Fruit fly (Drosophila melanogaster) whole organism, embryonic: ENCODE data around the gene CG9114.
A peak's percentile ranks its signal among the peaks of the same experiment; 100 is the strongest.

ENCODE experiments used
- Aef1 ChIP-seq: fragments of 200-800 bp; sonication (Bioruptor generic); IDR thresholded peaks from 3 replicates; pipeline ENCODE4 v1.3.6; 2022; ENCODE audit warnings: missing biosample characterization, missing genetic modification characterization
- Antp ChIP-seq: fragments of 200-800 bp; sonication (Bioruptor generic); optimal IDR thresholded peaks from 3 replicates; lab custom pipeline; 2016; ENCODE audit warnings: missing biosample characterization, missing genetic modification characterization
- Atf3 ChIP-seq: fragments of 200-800 bp; sonication (Bioruptor generic); optimal IDR thresholded peaks from 3 replicates; lab custom pipeline; 2016; ENCODE audit warnings: missing biosample characterization, missing genetic modification characterization
- CG11085 ChIP-seq: fragments of 200-800 bp; sonication (Bioruptor generic); IDR thresholded peaks from 2 replicates; pipeline ENCODE4 v1.3.6; 2022; ENCODE audit warnings: missing biosample characterization, missing genetic modification characterization
- CG11093 ChIP-seq: fragments of 200-800 bp; sonication (Bioruptor generic); IDR thresholded peaks from 3 replicates; pipeline ENCODE4 v1.3.6; 2022; ENCODE audit warnings: missing biosample characterization, missing genetic modification characterization
- CG13894 ChIP-seq: fragments of 200-800 bp; sonication (Bioruptor generic); optimal IDR thresholded peaks from 3 replicates; lab custom pipeline; 2018; ENCODE audit warnings: missing biosample characterization, mild to moderate bottlenecking, missing genetic modification characterization, moderate library complexity
- CG17361 ChIP-seq: fragments of 200-800 bp; sonication (Bioruptor generic); IDR thresholded peaks from 3 replicates; pipeline ENCODE4 v1.3.6; 2022; ENCODE audit warnings: missing biosample characterization, missing genetic modification characterization
- CG17612 ChIP-seq: fragments of 200-800 bp; sonication (Bioruptor generic); IDR thresholded peaks from 2 replicates; pipeline ENCODE4 v1.3.6; 2022; ENCODE audit warnings: missing biosample characterization, missing genetic modification characterization
- CG18262 ChIP-seq: fragments of 200-800 bp; optimal IDR thresholded peaks from 3 replicates; lab custom pipeline; 2019; ENCODE audit warnings: missing biosample characterization, mild to moderate bottlenecking, missing genetic modification characterization, moderate library complexity
- CG18599 ChIP-seq: fragments of 200-800 bp; sonication (Bioruptor generic); optimal IDR thresholded peaks from 3 replicates; lab custom pipeline; 2017; ENCODE audit warnings: missing biosample characterization, missing genetic modification characterization, mild to moderate bottlenecking, moderate library complexity, missing genetic modification reagents
- CG18764 ChIP-seq: fragments of 200-800 bp; sonication (Bioruptor generic); optimal IDR thresholded peaks from 3 replicates; lab custom pipeline; 2016; ENCODE audit warnings: missing biosample characterization, missing genetic modification characterization
- CG2202 ChIP-seq: fragments of 200-800 bp; sonication (Bioruptor generic); optimal IDR thresholded peaks from 2 replicates; lab custom pipeline; 2018; ENCODE audit warnings: missing biosample characterization, mild to moderate bottlenecking, missing genetic modification characterization
- CG30020 ChIP-seq: fragments of 200-800 bp; optimal IDR thresholded peaks from 2 replicates; lab custom pipeline; 2019; ENCODE audit warnings: missing biosample characterization, mild to moderate bottlenecking, missing genetic modification characterization, moderate library complexity
- CG32767 ChIP-seq: fragments of 200-800 bp; sonication (Bioruptor generic); IDR thresholded peaks from 2 replicates; pipeline ENCODE4 v1.3.6; 2022; ENCODE audit warnings: missing biosample characterization, missing genetic modification characterization
- CG34422 ChIP-seq: fragments of 200-800 bp; sonication (Bioruptor generic); IDR thresholded peaks from 3 replicates; pipeline ENCODE4 v1.3.6; 2022; ENCODE audit warnings: missing biosample characterization, missing genetic modification characterization
- CG3726 ChIP-seq: fragments of 200-800 bp; sonication (Bioruptor generic); IDR thresholded peaks from 3 replicates; pipeline ENCODE4, ENCODE4 v1.3.6; 2022; ENCODE audit warnings: missing biosample characterization, missing genetic modification characterization
- CG5245 ChIP-seq: fragments of 200-800 bp; sonication (Bioruptor generic); optimal IDR thresholded peaks from 3 replicates; lab custom pipeline; 2016; ENCODE audit warnings: missing biosample characterization, missing genetic modification characterization
- CG5953 ChIP-seq: fragments of 200-800 bp; sonication (Bioruptor generic); IDR thresholded peaks from 2 replicates; pipeline ENCODE4 v1.3.6; 2022; ENCODE audit warnings: missing biosample characterization, missing genetic modification characterization
- CG6791 ChIP-seq: fragments of 200-800 bp; sonication (Bioruptor generic); IDR thresholded peaks from 3 replicates; pipeline ENCODE4 v1.3.6; 2022; ENCODE audit warnings: missing biosample characterization, missing genetic modification characterization; ENCODE audit not compliant: partially characterized antibody
- CG7271 ChIP-seq: fragments of 200-800 bp; sonication (Bioruptor generic); optimal IDR thresholded peaks from 2 replicates; lab custom pipeline; 2018; ENCODE audit warnings: missing biosample characterization, mild to moderate bottlenecking, missing genetic modification characterization, moderate library complexity
- CG7357 ChIP-seq: fragments of 200-800 bp; sonication (Bioruptor generic); IDR thresholded peaks from 3 replicates; pipeline ENCODE4 v1.3.6; 2022; ENCODE audit warnings: missing biosample characterization, missing genetic modification characterization
- CG8089 ChIP-seq: fragments of 200-800 bp; sonication (Bioruptor generic); optimal IDR thresholded peaks from 3 replicates; lab custom pipeline; 2016; ENCODE audit warnings: missing biosample characterization, missing genetic modification characterization
- CG9437 ChIP-seq: fragments of 200-800 bp; sonication (Bioruptor generic); optimal IDR thresholded peaks from 2 replicates; lab custom pipeline; 2018; ENCODE audit warnings: missing biosample characterization, mild to moderate bottlenecking, missing genetic modification characterization
- CoRest ChIP-seq: fragments of 200-800 bp; sonication (Bioruptor generic); optimal IDR thresholded peaks from 3 replicates; lab custom pipeline; 2018; ENCODE audit warnings: missing biosample characterization, mild to moderate bottlenecking, missing genetic modification characterization, moderate library complexity
- Meics ChIP-seq: fragments of 200-800 bp; sonication (Bioruptor generic); optimal IDR thresholded peaks from 2 replicates; lab custom pipeline; 2017; ENCODE audit warnings: missing biosample characterization, mild to moderate bottlenecking, missing genetic modification characterization
- NC2β ChIP-seq: fragments of 200-800 bp; sonication (Bioruptor generic); optimal IDR thresholded peaks from 2 replicates; lab custom pipeline; 2016; ENCODE audit warnings: missing biosample characterization, missing genetic modification characterization
- NfI ChIP-seq: fragments of 200-800 bp; sonication (Bioruptor generic); optimal IDR thresholded peaks from 3 replicates; lab custom pipeline; 2018; ENCODE audit warnings: missing biosample characterization, mild to moderate bottlenecking, missing genetic modification characterization, moderate library complexity
- PHDP ChIP-seq: fragments of 200-800 bp; sonication (Bioruptor generic); optimal IDR thresholded peaks from 3 replicates; lab custom pipeline; 2018; ENCODE audit warnings: missing biosample characterization, mild to moderate bottlenecking, missing genetic modification characterization, moderate library complexity
- Ptx1 ChIP-seq: fragments of 200-800 bp; sonication (Bioruptor generic); IDR thresholded peaks from 2 replicates; pipeline ENCODE4 v1.3.6; 2022; ENCODE audit warnings: missing biosample characterization, missing genetic modification characterization
- Ravus ChIP-seq: fragments of 200-800 bp; sonication (Bioruptor generic); IDR thresholded peaks from 2 replicates; pipeline ENCODE4 v1.3.6; 2022; ENCODE audit warnings: missing biosample characterization, missing genetic modification characterization
- Sox102F ChIP-seq: fragments of 200-800 bp; sonication (Bioruptor generic); optimal IDR thresholded peaks from 2 replicates; lab custom pipeline; 2018; ENCODE audit warnings: missing biosample characterization, mild to moderate bottlenecking, missing genetic modification characterization, moderate library complexity
- Taf1 ChIP-seq: fragments of 200-800 bp; sonication (Bioruptor generic); IDR thresholded peaks from 2 replicates; pipeline ENCODE4 v1.3.6; 2022; ENCODE audit warnings: missing biosample characterization, missing genetic modification characterization
- Xbp1 ChIP-seq: fragments of 200-800 bp; sonication (Bioruptor generic); optimal IDR thresholded peaks from 3 replicates; lab custom pipeline; 2016; ENCODE audit warnings: missing biosample characterization, mild to moderate bottlenecking, missing genetic modification characterization
- bab2 ChIP-seq: fragments of 200-800 bp; sonication (Bioruptor generic); optimal IDR thresholded peaks from 2 replicates; lab custom pipeline; 2016; ENCODE audit warnings: missing biosample characterization, missing genetic modification characterization
- crc ChIP-seq: fragments of 200-800 bp; sonication (Bioruptor generic); optimal IDR thresholded peaks from 2 replicates; lab custom pipeline; 2016; ENCODE audit warnings: missing biosample characterization, missing genetic modification characterization
- dimm ChIP-seq: fragments of 200-800 bp; sonication (Bioruptor generic); IDR thresholded peaks from 2 replicates; pipeline ENCODE4 v1.3.6; 2022; ENCODE audit warnings: missing biosample characterization, missing genetic modification characterization
- dysf ChIP-seq: fragments of 200-800 bp; sonication (Bioruptor generic); IDR thresholded peaks from 3 replicates; pipeline ENCODE4 v1.3.6; 2022; ENCODE audit warnings: missing biosample characterization, missing genetic modification characterization
- ems ChIP-seq: fragments of 200-800 bp; sonication (Bioruptor generic); optimal IDR thresholded peaks from 3 replicates; lab custom pipeline; 2016; ENCODE audit warnings: missing biosample characterization, missing genetic modification characterization
- fd96Cb ChIP-seq: fragments of 200-800 bp; sonication (Bioruptor generic); optimal IDR thresholded peaks from 2 replicates; lab custom pipeline; 2018; ENCODE audit warnings: missing biosample characterization, mild to moderate bottlenecking, missing genetic modification characterization, moderate library complexity
- hkb ChIP-seq, 2 experiments: fragments of 200-800 bp in 1 of 2; fragments of >200 bp in 1 of 2; sonication (Bioruptor generic) in 1 of 2; IDR thresholded peaks in 1 of 2; optimal IDR thresholded peaks in 1 of 2; 2 replicates each; pipeline versions ENCODE4 v1.3.6 to Lab custom; 2017 to 2022; ENCODE audit warnings: missing biosample characterization in 1 of 2, missing genetic modification characterization in 1 of 2
- lov ChIP-seq, 2 experiments: fragments of 200-800 bp in 1 of 2; fragments of >200 bp in 1 of 2; sonication (Bioruptor generic) in 1 of 2; IDR thresholded peaks in 1 of 2; optimal IDR thresholded peaks in 1 of 2; 2 replicates in 1 of 2; 3 replicates in 1 of 2; pipeline versions ENCODE4 v1.3.6 to Lab custom; 2017 to 2022; ENCODE audit warnings: missing biosample characterization in 1 of 2, missing genetic modification characterization in 1 of 2
- otp ChIP-seq: fragments of 200-800 bp; sonication (Bioruptor generic); IDR thresholded peaks from 3 replicates; pipeline ENCODE4, ENCODE4 v1.3.6; 2022; ENCODE audit warnings: missing biosample characterization, missing genetic modification characterization
- row ChIP-seq: fragments of 200-800 bp; sonication (Bioruptor generic); IDR thresholded peaks from 3 replicates; pipeline ENCODE4 v1.3.6; 2022; ENCODE audit warnings: missing biosample characterization, missing genetic modification characterization
- sc ChIP-seq, 3 experiments: fragments of >200 bp in 2 of 3; fragments of 200-800 bp in 1 of 3; sonication (Bioruptor generic) in 1 of 3; optimal IDR thresholded peaks; 2 replicates in 2 of 3; 3 replicates in 1 of 3; lab custom pipeline; 2017; ENCODE audit warnings: mild to moderate bottlenecking in 1 of 3, missing biosample characterization in 1 of 3, missing genetic modification characterization in 1 of 3, missing genetic modification reagents in 1 of 3
- scrt ChIP-seq: fragments of 200-800 bp; sonication (Bioruptor generic); optimal IDR thresholded peaks from 2 replicates; lab custom pipeline; 2018; ENCODE audit warnings: missing biosample characterization, mild to moderate bottlenecking, missing genetic modification characterization, moderate library complexity
- slbo ChIP-seq: fragments of 200-800 bp; sonication (Bioruptor generic); IDR thresholded peaks from 2 replicates; pipeline ENCODE4 v1.3.6; 2022; ENCODE audit warnings: missing biosample characterization, missing genetic modification characterization
- tap ChIP-seq: fragments of 200-800 bp; optimal IDR thresholded peaks from 3 replicates; lab custom pipeline; 2019; ENCODE audit warnings: missing biosample characterization, mild to moderate bottlenecking, missing genetic modification characterization, moderate library complexity
- tgo ChIP-seq: fragments of 200-800 bp; sonication (Bioruptor generic); IDR thresholded peaks from 3 replicates; pipeline ENCODE4 v1.3.6; 2022; ENCODE audit warnings: missing biosample characterization, missing genetic modification characterization
- twi ChIP-seq: fragments of 200-800 bp; optimal IDR thresholded peaks from 2 replicates; lab custom pipeline; 2019; ENCODE audit warnings: missing biosample characterization, mild to moderate bottlenecking, missing genetic modification characterization, moderate library complexity
- zfh1 ChIP-seq: fragments of 200-800 bp; sonication (Bioruptor generic); IDR thresholded peaks from 3 replicates; pipeline ENCODE4 v1.3.6; 2022; ENCODE audit warnings: missing biosample characterization, missing genetic modification characterization

The CG9114 gene

DNA sequence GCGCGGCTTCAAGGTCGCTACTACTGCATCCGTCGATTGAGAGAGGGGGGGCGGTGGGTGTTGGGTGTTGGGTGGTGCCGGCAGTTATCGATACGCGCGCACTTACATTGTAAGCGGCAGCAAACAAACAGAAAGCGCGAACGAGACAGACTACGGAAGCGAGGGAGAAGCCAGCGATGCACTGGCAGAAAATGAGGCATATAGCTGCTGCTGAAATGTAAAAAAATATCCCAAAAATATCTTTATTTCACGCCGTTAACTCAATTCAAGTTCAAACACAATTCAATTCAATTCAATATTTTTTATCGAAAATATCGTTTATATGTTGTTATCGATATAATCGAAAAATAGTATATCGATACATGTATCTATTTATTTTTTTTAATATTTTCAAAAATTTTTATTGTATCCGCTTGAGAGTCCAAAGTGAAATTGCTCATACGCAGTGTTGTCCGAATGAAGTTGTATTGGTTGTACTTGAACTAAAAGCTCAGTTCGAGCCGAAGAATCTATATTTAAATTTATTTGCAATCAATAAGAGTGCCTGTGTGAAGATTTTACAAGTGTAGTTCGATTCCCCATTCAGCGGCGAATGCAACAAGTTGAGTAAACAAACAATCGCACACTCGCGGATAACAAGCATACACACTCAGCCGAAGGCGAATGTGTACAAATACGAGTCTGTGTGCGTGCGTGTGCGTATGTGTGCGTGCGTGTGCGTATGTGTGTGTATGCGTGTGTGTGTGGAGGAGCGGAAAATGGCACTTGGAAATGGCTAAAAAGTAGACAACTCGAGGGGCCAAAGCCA, 20.7 kb downstream of the CG9114 start (continued):
- TF ChIP-seq CG9437 (GFP tag; lab: Kevin White, UChicago), result peak; percentile 27
- TF ChIP-seq dimm (GFP tag; lab: Robert Waterston, UW), result no peak
- TF ChIP-seq CG32767 (GFP tag; lab: Robert Waterston, UW), result no peak
- no peak for TF ChIP-seq NfI (GFP tag; lab: Kevin White, UChicago)
- TF ChIP-seq otp, result no peak
- TF ChIP-seq CG5245, result no peak
- no peak for TF ChIP-seq CG17612
- TF ChIP-seq tap (tag; lab: Kevin White, UChicago), result no peak
- no peak for TF ChIP-seq lov (optimal IDR thresholded peaks at IDR 0.05; lab: Kevin White, UChicago)
- no peak for TF ChIP-seq lov (GFP tag; IDR thresholded peaks at IDR 0.05; lab: Robert Waterston, UW)
- no peak for TF ChIP-seq NC2β (GFP tag; lab: Kevin White, UChicago)
- no peak for TF ChIP-seq CG18764 (GFP tag; lab: Kevin White, UChicago)
- no peak for TF ChIP-seq CG8089
- TF ChIP-seq CG18599 (GFP tag; lab: Kevin White, UChicago), result no peak
- no peak for TF ChIP-seq Antp
- TF ChIP-seq Taf1, result no peak
- TF ChIP-seq ems, result no peak
- 0 out of 2 replicates have a peak, but pooled peaks have one; percentile 19 for TF ChIP-seq Ptx1
- TF ChIP-seq CG30020 (tag; lab: Kevin White, UChicago), result no peak
- TF ChIP-seq PHDP (tag; lab: Kevin White, UChicago), result peak; percentile 5
- TF ChIP-seq CG7357 (GFP tag; lab: Robert Waterston, UW), result no peak
- TF ChIP-seq CG7271 (tag; lab: Kevin White, UChicago), result no peak
- no peak for TF ChIP-seq crc (GFP tag; lab: Kevin White, UChicago)
- no peak for TF ChIP-seq CG13894 (tag; lab: Kevin White, UChicago)
- TF ChIP-seq dysf, result 0 out of 3 replicates have a peak, but pooled peaks have one; percentile 21
- no peak for TF ChIP-seq scrt (GFP tag; lab: Kevin White, UChicago)
- no peak for TF ChIP-seq bab2 (GFP tag; lab: Kevin White, UChicago)
- no peak for TF ChIP-seq Atf3
- TF ChIP-seq CG11085 (GFP tag; lab: Robert Waterston, UW), result no peak
- no peak for TF ChIP-seq CG2202 (tag; lab: Kevin White, UChicago)
- TF ChIP-seq sc (optimal IDR thresholded peaks at IDR 0.05; lab: Kevin White, UChicago), result no peak
- no peak for TF ChIP-seq sc (GFP tag; optimal IDR thresholded peaks at IDR 0.05; lab: Kevin White, UChicago)

DNA sequence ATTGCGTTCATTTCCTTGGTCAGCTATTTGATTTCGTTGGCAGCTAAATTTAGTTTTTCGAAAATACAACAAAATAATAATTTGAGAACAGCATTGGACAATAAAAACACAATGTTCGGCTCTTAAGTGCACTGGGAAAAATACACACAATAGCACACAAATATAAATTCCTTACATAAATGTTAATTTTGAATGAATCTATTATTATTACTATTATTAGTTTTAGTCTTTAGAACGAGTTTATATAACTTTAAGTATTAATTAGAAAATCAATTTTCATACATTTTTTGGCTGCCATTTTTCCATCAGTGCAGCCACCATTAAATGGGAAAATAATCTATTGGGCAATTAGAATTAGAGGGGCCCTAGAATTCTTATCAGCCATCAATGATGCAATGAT, 23.0 kb downstream of the CG9114 start:
- TF ChIP-seq CoRest, result peak; percentile 24
- TF ChIP-seq zfh1 (GFP tag; lab: Robert Waterston, UW), result no peak
- TF ChIP-seq row (GFP tag; lab: Robert Waterston, UW), result peak; percentile 61
- no peak for TF ChIP-seq CG5953 (GFP tag; lab: Robert Waterston, UW)
- no peak for TF ChIP-seq CG11093 (GFP tag; lab: Robert Waterston, UW)
- 0 out of 3 replicates have a peak, but pooled peaks have one; percentile 18 for TF ChIP-seq Aef1 (GFP tag; lab: Robert Waterston, UW)
- TF ChIP-seq CG3726 (GFP tag; lab: Robert Waterston, UW), result no peak
- TF ChIP-seq Ravus, result no peak
- peak; percentile 16 for TF ChIP-seq Meics (GFP tag; lab: Kevin White, UChicago)
- TF ChIP-seq CG34422, result no peak
- no peak for TF ChIP-seq CG7357 (GFP tag; lab: Robert Waterston, UW)
- no peak for TF ChIP-seq twi (tag; lab: Kevin White, UChicago)
- TF ChIP-seq tgo (GFP tag; lab: Robert Waterston, UW), result peak; percentile 30; the same call in 1 of the 3 replicates
- TF ChIP-seq CG18262 (tag; lab: Kevin White, UChicago), result peak; percentile 1
- peak; percentile 54 for TF ChIP-seq Sox102F (GFP tag; lab: Kevin White, UChicago)
- TF ChIP-seq CG17361, result 0 out of 3 replicates have a peak, but pooled peaks have one; percentile 30
- TF ChIP-seq CG6791 (GFP tag; lab: Robert Waterston, UW), result no peak
- no peak for TF ChIP-seq hkb (optimal IDR thresholded peaks at IDR 0.05; lab: Kevin White, UChicago)
- peak; percentile 30; the same call in 1 of the 2 replicates for TF ChIP-seq hkb (GFP tag; IDR thresholded peaks at IDR 0.05; lab: Robert Waterston, UW)
- peak; percentile 24 for TF ChIP-seq fd96Cb (tag; lab: Kevin White, UChicago)
- TF ChIP-seq Xbp1 (GFP tag; lab: Kevin White, UChicago), result peak; percentile 17
- peak; percentile 12; the same call in 1 of the 2 replicates for TF ChIP-seq slbo (GFP tag; lab: Robert Waterston, UW)
